Worm (Caenorhabditis elegans) whole organism, young adult: Measurements from ENCODE around the gene clec-88.

Experiments used
- B0019.2 ChIP-seq: fragments of 200-800 bp; sonication (Bioruptor generic); conservative IDR thresholded peaks from 2 replicates; pipeline ENCODE4 v1.3.6; 2022; ENCODE audit warnings: missing genetic modification reagents, missing genetic modification characterization, missing compliant biosample characterization
- B0035.1 ChIP-seq: sonication (generic microtip); optimal IDR thresholded peaks from 2 replicates; lab custom pipeline; 2016; ENCODE audit warnings: missing genetic modification characterization, mild to moderate bottlenecking, missing compliant biosample characterization, missing genotype, missing genetic modification reagents
- B0261.1 ChIP-seq: sonication (generic microtip); optimal IDR thresholded peaks from 2 replicates; lab custom pipeline; 2016; ENCODE audit warnings: mild to moderate bottlenecking, missing genetic modification characterization, moderate library complexity, missing compliant biosample characterization
- C17E4.6 ChIP-seq: fragments of 200-800 bp; sonication (Bioruptor generic); IDR thresholded peaks from 2 replicates; pipeline ENCODE4 v1.3.6; 2022; ENCODE audit warnings: missing genetic modification reagents, missing genetic modification characterization, missing compliant biosample characterization
- F37B4.10 ChIP-seq: fragments of 200-800 bp; sonication (Bioruptor generic); IDR thresholded peaks from 2 replicates; pipeline ENCODE4 v1.3.6; 2022; ENCODE audit warnings: missing genetic modification characterization, missing compliant biosample characterization
- K12H6.12 ChIP-seq: fragments of 200-800 bp; sonication (Bioruptor generic); optimal IDR thresholded peaks from 2 replicates; lab custom pipeline; 2018; ENCODE audit warnings: mild to moderate bottlenecking, missing genetic modification characterization, missing compliant biosample characterization
- T26A5.8 ChIP-seq: sonication (generic microtip); optimal IDR thresholded peaks from 2 replicates; lab custom pipeline; 2016; ENCODE audit warnings: missing genetic modification characterization, missing compliant biosample characterization
- Y53G8AR.9 ChIP-seq: fragments of 200-800 bp; sonication (Bioruptor generic); conservative IDR thresholded peaks from 2 replicates; pipeline ENCODE4 v1.3.6; 2022; ENCODE audit warnings: missing genetic modification reagents, missing genetic modification characterization, missing compliant biosample characterization
- Y79H2A.3 ChIP-seq: fragments of 200-800 bp; sonication (Bioruptor generic); conservative IDR thresholded peaks from 2 replicates; pipeline ENCODE4 v1.3.6; 2022; ENCODE audit warnings: missing genetic modification reagents, missing genetic modification characterization, missing compliant biosample characterization
- aptf-2 ChIP-seq: fragments of 200-800 bp; sonication (Bioruptor generic); conservative IDR thresholded peaks from 2 replicates; pipeline ENCODE4 v1.3.6; 2022; ENCODE audit warnings: missing genetic modification reagents, missing genetic modification characterization, missing compliant biosample characterization
- aptf-3 ChIP-seq: fragments of 200-800 bp; sonication (Bioruptor generic); IDR thresholded peaks from 2 replicates; pipeline ENCODE4 v1.3.6; 2022; ENCODE audit warnings: missing genetic modification characterization, missing compliant biosample characterization
- attf-5 ChIP-seq: fragments of 200-800 bp; sonication (Bioruptor generic); optimal IDR thresholded peaks from 2 replicates; lab custom pipeline; 2018; ENCODE audit warnings: mild to moderate bottlenecking, missing genetic modification characterization, missing compliant biosample characterization
- cebp-1 ChIP-seq, 2 experiments: fragments of 200-800 bp in 1 of 2; sonication (Bioruptor generic) in 1 of 2; sonication (generic microtip) in 1 of 2; IDR thresholded peaks in 1 of 2; optimal IDR thresholded peaks in 1 of 2; 2 replicates each; pipeline versions ENCODE4 v1.3.6 to Lab custom; 2017 to 2022; ENCODE audit warnings: missing compliant biosample characterization in 2 of 2, missing genetic modification characterization in 2 of 2, mild to moderate bottlenecking in 1 of 2, missing genetic modification reagents in 1 of 2, moderate library complexity in 1 of 2
- ceh-58 ChIP-seq: fragments of 200-800 bp; sonication (Bioruptor generic); IDR thresholded peaks from 2 replicates; pipeline ENCODE4 v1.3.6; 2022; ENCODE audit warnings: missing genetic modification characterization, missing compliant biosample characterization
- ceh-79 ChIP-seq: sonication (generic microtip); optimal IDR thresholded peaks from 2 replicates; lab custom pipeline; 2017; ENCODE audit warnings: mild to moderate bottlenecking, missing genetic modification characterization, missing compliant biosample characterization
- dox-1 ChIP-seq: fragments of 200-800 bp; sonication (Bioruptor generic); IDR thresholded peaks from 2 replicates; pipeline ENCODE4 v1.3.6; 2022; ENCODE audit warnings: missing genetic modification reagents, missing genetic modification characterization, missing compliant biosample characterization
- efl-1 ChIP-seq: fragments of 150-350 bp; optimal IDR thresholded peaks from 2 replicates; lab custom pipeline; 2014; ENCODE audit warnings: missing biosample characterization, missing genetic modification reagents, missing genetic modification characterization
- egrh-3 ChIP-seq: fragments of 200-800 bp; sonication (Bioruptor generic); IDR thresholded peaks from 2 replicates; pipeline ENCODE4 v1.3.6; 2022; ENCODE audit warnings: missing genetic modification reagents, missing genetic modification characterization, missing compliant biosample characterization
- ets-4 ChIP-seq: fragments of 200-800 bp; sonication (Bioruptor generic); optimal IDR thresholded peaks from 2 replicates; lab custom pipeline; 2018; ENCODE audit warnings: mild to moderate bottlenecking, missing genetic modification characterization, missing compliant biosample characterization
- fkh-3 ChIP-seq: sonication (generic microtip); optimal IDR thresholded peaks from 2 replicates; lab custom pipeline; 2016; ENCODE audit warnings: mild to moderate bottlenecking, missing genetic modification characterization, missing compliant biosample characterization
- gei-17 ChIP-seq: fragments of 200-800 bp; sonication (Bioruptor generic); optimal IDR thresholded peaks from 2 replicates; lab custom pipeline; 2018; ENCODE audit warnings: mild to moderate bottlenecking, missing genetic modification characterization, missing compliant biosample characterization
- hrde-1 ChIP-seq: sonication (generic microtip); optimal IDR thresholded peaks from 2 replicates; lab custom pipeline; 2016; ENCODE audit warnings: missing genetic modification characterization, mild to moderate bottlenecking, missing compliant biosample characterization, moderate library complexity, missing genotype, missing genetic modification reagents, borderline replicate concordance
- hsf-1 ChIP-seq: fragments of 200-800 bp; sonication (Bioruptor generic); IDR thresholded peaks from 2 replicates; pipeline ENCODE4 v1.3.6; 2022; ENCODE audit warnings: missing genetic modification reagents, missing genetic modification characterization, missing compliant biosample characterization
- lin-26 ChIP-seq: fragments of 200-800 bp; sonication (Bioruptor generic); IDR thresholded peaks from 2 replicates; pipeline ENCODE4 v1.3.6; 2022; ENCODE audit warnings: missing genetic modification reagents, missing genetic modification characterization, missing compliant biosample characterization
- lin-54 ChIP-seq: fragments of 200-800 bp; sonication (Bioruptor generic); optimal IDR thresholded peaks from 2 replicates; lab custom pipeline; 2018; ENCODE audit warnings: mild to moderate bottlenecking, missing genetic modification characterization, missing compliant biosample characterization
- madf-3 ChIP-seq: fragments of 200-800 bp; sonication (Bioruptor generic); IDR thresholded peaks from 2 replicates; pipeline ENCODE4 v1.3.6; 2022; ENCODE audit warnings: missing genetic modification reagents, missing genetic modification characterization, missing compliant biosample characterization
- mes-4 ChIP-seq: sonication (generic microtip); optimal IDR thresholded peaks from 2 replicates; lab custom pipeline; 2016; ENCODE audit warnings: missing genotype, missing genetic modification characterization, missing compliant biosample characterization
- mxl-1 ChIP-seq: sonication (generic microtip); optimal IDR thresholded peaks from 2 replicates; lab custom pipeline; 2016; ENCODE audit warnings: missing genetic modification characterization, missing compliant biosample characterization
- nfya-1 ChIP-seq: sonication (generic microtip); optimal IDR thresholded peaks from 2 replicates; lab custom pipeline; 2017; ENCODE audit warnings: antibody characterized with exemption, missing compliant biosample characterization, missing genetic modification characterization, borderline replicate concordance; ENCODE audit not compliant: insufficient read depth
- nfya-2 ChIP-seq: fragments of 200-800 bp; sonication (Bioruptor generic); IDR thresholded peaks from 2 replicates; pipeline ENCODE4 v1.3.6; 2022; ENCODE audit warnings: missing genetic modification reagents, missing genetic modification characterization, missing compliant biosample characterization
- nhr-179 ChIP-seq: sonication (generic microtip); optimal IDR thresholded peaks from 2 replicates; lab custom pipeline; 2016; ENCODE audit warnings: mild to moderate bottlenecking, missing genetic modification characterization, missing compliant biosample characterization
- nhr-27 ChIP-seq: fragments of 200-800 bp; sonication (Bioruptor generic); optimal IDR thresholded peaks from 2 replicates; lab custom pipeline; 2018; ENCODE audit warnings: mild to moderate bottlenecking, missing genetic modification characterization, moderate library complexity, missing compliant biosample characterization
- nhr-80 ChIP-seq: sonication (generic microtip); optimal IDR thresholded peaks from 2 replicates; lab custom pipeline; 2016; ENCODE audit warnings: missing genetic modification characterization, missing compliant biosample characterization
- pbrm-1 ChIP-seq: fragments of 200-800 bp; sonication (Bioruptor generic); IDR thresholded peaks from 2 replicates; pipeline ENCODE4 v1.3.6; 2022; ENCODE audit warnings: missing genetic modification reagents, missing genetic modification characterization, missing compliant biosample characterization
- pha-4 ChIP-seq: fragments of 150-350 bp; sonication (generic microtip); optimal IDR thresholded peaks from 2 replicates; lab custom pipeline; 2014; ENCODE audit warnings: missing biosample characterization, missing genetic modification reagents, missing genetic modification characterization
- rec-8 ChIP-seq, 2 experiments: sonication (generic microtip); optimal IDR thresholded peaks; 2 replicates each; lab custom pipeline; 2016; ENCODE audit warnings: mild to moderate bottlenecking in 2 of 2, missing genetic modification characterization in 2 of 2, missing genetic modification reagents in 2 of 2, missing genotype in 2 of 2, missing biosample characterization in 1 of 2, missing compliant biosample characterization in 1 of 2, moderate library complexity in 1 of 2
- snpc-1.3 ChIP-seq: sonication (generic microtip); optimal IDR thresholded peaks from 2 replicates; lab custom pipeline; 2017; ENCODE audit warnings: missing genetic modification characterization, mild to moderate bottlenecking, missing compliant biosample characterization, antibody characterized with exemption, moderate library complexity, missing genotype, missing genetic modification reagents; ENCODE audit not compliant: insufficient read depth
- somi-1 ChIP-seq: fragments of 200-800 bp; sonication (Bioruptor generic); optimal IDR thresholded peaks from 2 replicates; lab custom pipeline; 2018; ENCODE audit warnings: mild to moderate bottlenecking, missing genetic modification characterization, missing compliant biosample characterization
- tbp1 ChIP-seq: fragments of 200-800 bp; sonication (Bioruptor generic); optimal IDR thresholded peaks from 2 replicates; lab custom pipeline; 2018; ENCODE audit warnings: mild to moderate bottlenecking, missing genetic modification characterization, missing compliant biosample characterization
- tbx-9 ChIP-seq: sonication (generic microtip); optimal IDR thresholded peaks from 2 replicates; lab custom pipeline; 2016; ENCODE audit warnings: borderline replicate concordance, missing genetic modification characterization, inconsistent platforms, missing compliant biosample characterization
- tlf-1 ChIP-seq: fragments of 200-800 bp; sonication (Bioruptor generic); optimal IDR thresholded peaks from 2 replicates; lab custom pipeline; 2018; ENCODE audit warnings: mild to moderate bottlenecking, missing genetic modification characterization, missing compliant biosample characterization
- unc-62 ChIP-seq: fragments of 150-350 bp; optimal IDR thresholded peaks from 2 replicates; lab custom pipeline; 2014; ENCODE audit warnings: missing biosample characterization, missing genetic modification reagents, missing genetic modification characterization
- zim-3 ChIP-seq: sonication (generic microtip); optimal IDR thresholded peaks from 2 replicates; lab custom pipeline; 2017; ENCODE audit warnings: mild to moderate bottlenecking, missing genetic modification characterization, moderate library complexity, missing compliant biosample characterization
- ztf-22 ChIP-seq: fragments of 200-800 bp; sonication (Bioruptor generic); optimal IDR thresholded peaks from 2 replicates; lab custom pipeline; 2018; ENCODE audit warnings: mild to moderate bottlenecking, missing genetic modification characterization, moderate library complexity, missing compliant biosample characterization
- ztf-26 ChIP-seq: sonication (generic microtip); optimal IDR thresholded peaks from 2 replicates; lab custom pipeline; 2017; ENCODE audit warnings: missing genetic modification characterization, missing compliant biosample characterization
- ztf-28 ChIP-seq: fragments of 200-800 bp; sonication (Bioruptor generic); IDR thresholded peaks from 2 replicates; pipeline ENCODE4 v1.3.6; 2022; ENCODE audit warnings: missing genetic modification reagents, missing genetic modification characterization, missing compliant biosample characterization
- ztf-6 ChIP-seq: fragments of 200-800 bp; sonication (Bioruptor generic); IDR thresholded peaks from 2 replicates; pipeline ENCODE4 v1.3.6; 2022; ENCODE audit warnings: missing genetic modification reagents, missing genetic modification characterization, missing compliant biosample characterization

The clec-88 gene

DNA sequence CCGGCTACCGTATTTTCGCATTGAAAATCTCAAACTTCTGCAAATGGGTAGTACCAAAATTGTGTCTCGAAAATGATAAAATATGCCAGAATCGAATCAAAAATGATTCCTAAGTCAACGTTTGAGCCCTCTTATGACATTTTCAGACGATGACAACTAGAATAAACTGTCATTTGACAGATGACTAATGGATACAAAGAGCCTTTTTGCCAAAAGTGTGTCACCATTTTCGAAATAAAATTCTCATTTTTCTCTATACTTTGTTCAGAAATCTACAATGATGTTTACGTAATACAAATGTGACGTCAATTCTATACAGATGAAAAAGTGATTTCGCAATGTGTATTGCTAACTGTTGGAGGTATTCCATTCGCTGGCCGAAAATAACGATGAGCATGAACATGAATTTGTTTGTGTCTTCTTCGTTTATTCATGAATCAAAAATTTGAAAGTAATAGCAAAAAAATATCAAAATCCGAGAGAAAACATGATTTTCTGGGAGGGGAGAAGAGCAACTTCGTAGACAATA is 18.9 kb upstream of the clec-88 start (continued):
- peak; percentile 18 for TF ChIP-seq B0261.1 (tag; lab: Kevin White, UChicago)
- TF ChIP-seq F37B4.10 (GFP tag; lab: Robert Waterston, UW) = 0 out of 2 replicates have a peak, but pooled peaks have one; percentile 14
- TF ChIP-seq nfya-2 (GFP tag; lab: Robert Waterston, UW) = peak; percentile 81; the same call in 1 of the 2 replicates
- TF ChIP-seq nhr-27 = no peak
- peak; percentile 97 for TF ChIP-seq Y53G8AR.9 (GFP tag; lab: Robert Waterston, UW)
- peak; percentile 64 for TF ChIP-seq attf-5 (GFP tag; lab: Kevin White, UChicago)
- no peak; the same call in 1 of the 2 replicates for TF ChIP-seq Y79H2A.3 (GFP tag; lab: Robert Waterston, UW)
- TF ChIP-seq ets-4 (GFP tag; lab: Kevin White, UChicago) = peak; percentile 55
- TF ChIP-seq cebp-1 (GFP tag; IDR thresholded peaks at IDR 0.05; lab: Robert Waterston, UW) = peak; percentile 98
- peak; percentile 98 for TF ChIP-seq cebp-1 (tag; optimal IDR thresholded peaks at IDR 0.05; lab: Kevin White, UChicago)
- 0 out of 2 replicates have a peak, but pooled peaks have one; percentile 21 for TF ChIP-seq ceh-58 (GFP tag; lab: Robert Waterston, UW)
- no peak for TF ChIP-seq aptf-3
- TF ChIP-seq tlf-1 (GFP tag; lab: Kevin White, UChicago) = peak; percentile 82
- peak; percentile 62; the same call in 1 of the 2 replicates for TF ChIP-seq lin-26 (GFP tag; lab: Robert Waterston, UW)
- TF ChIP-seq gei-17 = peak; percentile 80
- TF ChIP-seq tbx-9 (tag; lab: Kevin White, UChicago) = no peak
- peak; percentile 35 for TF ChIP-seq ztf-22
- TF ChIP-seq mxl-1 (tag; lab: Kevin White, UChicago) = no peak
- TF ChIP-seq T26A5.8 (tag; lab: Kevin White, UChicago) = no peak
- peak; percentile 58 for TF ChIP-seq K12H6.12 (tag; lab: Kevin White, UChicago)
- TF ChIP-seq madf-3 (GFP tag; lab: Robert Waterston, UW) = 0 out of 2 replicates have a peak, but pooled peaks have one; percentile 38
- peak; percentile 73; the same call in 1 of the 2 replicates for TF ChIP-seq pbrm-1 (GFP tag; lab: Robert Waterston, UW)
- TF ChIP-seq nhr-179 = no peak
- TF ChIP-seq nfya-1 (tag; lab: Kevin White, UChicago) = no peak
- TF ChIP-seq snpc-1.3 = no peak
- peak; percentile 32 for TF ChIP-seq nhr-80 (tag; lab: Kevin White, UChicago)
- no peak for TF ChIP-seq ztf-28
- TF ChIP-seq efl-1 = no peak
- no peak for TF ChIP-seq hsf-1 (GFP tag; lab: Robert Waterston, UW)
- TF ChIP-seq aptf-2 (GFP tag; lab: Robert Waterston, UW) = no peak
- TF ChIP-seq somi-1 (GFP tag; lab: Kevin White, UChicago) = peak; percentile 71
- TF ChIP-seq B0019.2 (GFP tag; lab: Robert Waterston, UW) = no peak
- no peak for TF ChIP-seq ztf-6 (GFP tag; lab: Robert Waterston, UW)
- TF ChIP-seq B0035.1 (tag; lab: Kevin White, UChicago) = peak; percentile 71
- TF ChIP-seq unc-62 = peak; percentile 55
- peak; percentile 62 for TF ChIP-seq ztf-26
- peak; percentile 87 for TF ChIP-seq fkh-3
- TF ChIP-seq egrh-3 (GFP tag; lab: Robert Waterston, UW) = no peak
- peak; percentile 46 for TF ChIP-seq pha-4
- peak; percentile 68 for TF ChIP-seq dox-1
- TF ChIP-seq C17E4.6 (GFP tag; lab: Robert Waterston, UW) = no peak
- peak; percentile 63 for TF ChIP-seq tbp1 (GFP tag; lab: Kevin White, UChicago)
- TF ChIP-seq rec-8 (tag; optimal IDR thresholded peaks at IDR 0.05; lab: Kevin White, UChicago) = peak in 1 of 2 experiments; percentile 10
- peak; percentile 90 for TF ChIP-seq zim-3
- TF ChIP-seq mes-4 (tag; lab: Kevin White, UChicago) = no peak
- TF ChIP-seq ceh-79 (tag; lab: Kevin White, UChicago) = peak; percentile 74
- peak; percentile 57 for TF ChIP-seq lin-54 (GFP tag; lab: Kevin White, UChicago)
- TF ChIP-seq hrde-1 = peak; percentile 50
